Worm (Caenorhabditis elegans): ENCODE measurements around the gene clec-88.

Gene clec-88

ce11 chrII:6365237-6365815 lies at the start of gene clec-88, which contains the start of gene ani-2:
Gene clec-88 (plus strand): TSS chrII:6365722.
Gene ani-2 (minus strand): TSS chrII:6365367.
- TF ChIP-seq unc-130 (GFP tag; optimal IDR thresholded peaks at IDR 0.05) (peak; percentile 87), skn-1 (tag; optimal IDR thresholded peaks at IDR 0.05) (no peak), daf-12 (tag; optimal IDR thresholded peaks at IDR 0.05) (no peak), lin-38 (GFP tag; IDR thresholded peaks at IDR 0.05) (peak; percentile 64), hmg-1.1 (GFP tag; IDR thresholded peaks at IDR 0.05) (no peak), hlh-30 (tag; optimal IDR thresholded peaks at IDR 0.05; ENCODE audit: insufficient read depth) (no peak)

- TF ChIP-seq unc-62 (GFP tag; optimal IDR thresholded peaks at IDR 0.05 in 1 of 2): peak in 1 of 2 experiments; percentile 93
- no peak for TF ChIP-seq unc-62 (tag; optimal IDR thresholded peaks at IDR 0.05)
- TF ChIP-seq lin-1 (GFP tag; IDR thresholded peaks at IDR 0.05): no peak
- peak; percentile 20 for TF ChIP-seq rbr-2 (tag; optimal IDR thresholded peaks at IDR 0.05)
- no peak for TF ChIP-seq dve-1 (tag; optimal IDR thresholded peaks at IDR 0.05; ENCODE audit: insufficient read depth)
- no peak for TF ChIP-seq duxl-1 (tag; optimal IDR thresholded peaks at IDR 0.05; ENCODE audit: poor library complexity)
- peak; percentile 88 for TF ChIP-seq dpl-1 (GFP tag; optimal IDR thresholded peaks at IDR 0.05)
- peak; percentile 93 for TF ChIP-seq lin-38 (GFP tag; IDR thresholded peaks at IDR 0.05)
- TF ChIP-seq nhr-42 (GFP tag; IDR thresholded peaks at IDR 0.05): no peak
- no peak for TF ChIP-seq lir-3 (tag; optimal IDR thresholded peaks at IDR 0.05)
- TF ChIP-seq nhr-25 (tag; optimal IDR thresholded peaks at IDR 0.05; ENCODE audit: borderline replicate concordance, insufficient read depth): no peak
- no peak for TF ChIP-seq ztf-11 (tag; optimal IDR thresholded peaks at IDR 0.05)
- no peak for TF ChIP-seq spr-3 (GFP tag; optimal IDR thresholded peaks at IDR 0.05)
- no peak for TF ChIP-seq snpc-4 (tag; optimal IDR thresholded peaks at IDR 0.05)
- TF ChIP-seq nhr-111 (GFP tag; optimal IDR thresholded peaks at IDR 0.05): no peak
- TF ChIP-seq nhr-237 (tag; optimal IDR thresholded peaks at IDR 0.05): no peak
- TF ChIP-seq nhr-6 (tag; optimal IDR thresholded peaks at IDR 0.05): peak; percentile 23
- TF ChIP-seq dmd-9 (GFP tag; IDR thresholded peaks at IDR 0.05): no peak
- TF ChIP-seq lsy-2 (tag; optimal IDR thresholded peaks at IDR 0.05): peak in 1 of 2 experiments; percentile 65
- no peak for TF ChIP-seq nhr-11 (tag; optimal IDR thresholded peaks at IDR 0.05)
- TF ChIP-seq zfp-2 (tag; optimal IDR thresholded peaks at IDR 0.05): no peak
- peak; percentile 40 for TF ChIP-seq mes-2 (tag; optimal IDR thresholded peaks at IDR 0.05; ENCODE audit: poor library complexity, severe bottlenecking)
- TF ChIP-seq ceh-28 (tag; optimal IDR thresholded peaks at IDR 0.05): no peak
- TF ChIP-seq D1046.2 (GFP tag; IDR thresholded peaks at IDR 0.05): no peak
- 0 out of 2 replicates have a peak, but pooled peaks have one; percentile 16 for TF ChIP-seq hmg-1.1 (GFP tag; IDR thresholded peaks at IDR 0.05)
- no peak for TF ChIP-seq nhr-28 (tag; optimal IDR thresholded peaks at IDR 0.05)
- peak; percentile 88 for TF ChIP-seq aha-1 (tag)
- no peak for TF ChIP-seq lin-39 (tag; optimal IDR thresholded peaks at IDR 0.05)
- TF ChIP-seq hlh-30 (tag; optimal IDR thresholded peaks at IDR 0.05; ENCODE audit: insufficient read depth): peak; percentile 11
Measured at ce11 chrII:6320655-6321388, 44.7 kb upstream of the clec-88 start, which contains the start of gene efr-3. Gene efr-3 (minus strand): TSS chrII:6321159.

- no peak for TF ChIP-seq arid-1 (GFP tag; conservative IDR thresholded peaks at IDR 0.05)
- no peak for TF ChIP-seq nhr-41 (GFP tag; IDR thresholded peaks at IDR 0.05)
- peak in 1 of 2 experiments; percentile 97 for TF ChIP-seq unc-62 (GFP tag; optimal IDR thresholded peaks at IDR 0.05 in 1 of 2)
- no peak for TF ChIP-seq unc-62 (tag; optimal IDR thresholded peaks at IDR 0.05)
- no peak for TF ChIP-seq aly-2 (tag; optimal IDR thresholded peaks at IDR 0.05)
- TF ChIP-seq F49E8.2 (tag; optimal IDR thresholded peaks at IDR 0.05; ENCODE audit: borderline replicate concordance): no peak
Measured at ce11 chrII:6322081-6322480, 43.4 kb upstream of the clec-88 start.
